Fruit fly (Drosophila melanogaster) whole organism: Measurements from ENCODE around the gene TfIIFalpha.

Experiments
- CG8478 ChIP-seq: fragments of >200 bp; optimal IDR thresholded peaks from 2 replicates; lab custom pipeline; 2018; ENCODE audit warnings: inconsistent platforms
- Dll ChIP-seq: fragments of >200 bp; optimal IDR thresholded peaks from 2 replicates; lab custom pipeline; 2017
- EcR ChIP-seq, 2 experiments: fragments of >200 bp; optimal IDR thresholded peaks; 2 replicates each; lab custom pipeline; 2017; ENCODE audit warnings: missing biosample characterization in 2 of 2, missing genetic modification characterization in 2 of 2, missing genetic modification reagents in 2 of 2
- pan ChIP-seq: fragments of >200 bp; optimal IDR thresholded peaks from 2 replicates; lab custom pipeline; 2017

DNA sequence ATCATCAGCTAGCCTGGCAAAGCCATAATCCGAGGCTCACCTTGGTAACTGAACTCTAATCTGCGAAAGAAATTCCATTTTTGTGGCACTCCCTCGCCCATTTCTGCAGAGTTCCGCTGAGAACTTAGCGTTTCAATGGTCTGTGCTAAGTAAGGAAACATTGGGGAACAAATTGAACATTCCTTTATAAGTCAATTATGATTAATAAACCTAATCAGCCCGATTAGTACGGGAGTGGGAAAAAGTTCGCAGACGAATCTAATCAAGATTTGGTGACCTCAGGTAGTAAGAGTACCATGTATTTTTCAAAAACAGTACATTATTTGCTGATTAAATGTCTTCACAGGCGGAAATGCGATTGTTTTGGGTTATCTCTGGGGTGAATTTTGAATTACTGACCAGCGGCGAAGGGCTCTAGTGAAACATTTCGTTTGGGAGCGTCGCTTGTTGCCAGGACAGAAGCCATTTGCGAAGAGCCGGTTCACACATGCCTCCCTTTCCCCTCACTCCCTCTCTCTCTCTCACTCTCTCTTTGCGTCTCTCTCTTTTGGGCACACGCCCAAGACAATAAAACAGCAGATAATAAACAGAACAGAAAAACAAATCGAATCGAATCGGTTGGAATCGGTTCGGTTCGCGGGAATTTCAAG lies 22.4 kb downstream of the TfIIFalpha start:
- TF ChIP-seq CG8478, result no peak
- no peak for TF ChIP-seq EcR (GFP tag; optimal IDR thresholded peaks at IDR 0.05; lab: Kevin White, UChicago)
- no peak for TF ChIP-seq pan (lab: Kevin White, UChicago)
- TF ChIP-seq Dll (lab: Kevin White, UChicago), result no peak
